Fruit fly (Drosophila melanogaster) whole organism, embryonic: Measurements from ENCODE around the gene CG7231.

Experiments used
- CG11247 ChIP-seq: fragments of 200-800 bp; sonication (Bioruptor generic); IDR thresholded peaks from 2 replicates; pipeline ENCODE4 v1.3.6; 2022; ENCODE audit warnings: missing biosample characterization, missing genetic modification characterization
- CG6683 ChIP-seq: fragments of 200-800 bp; sonication (Bioruptor generic); optimal IDR thresholded peaks from 2 replicates; lab custom pipeline; 2017; ENCODE audit warnings: missing biosample characterization, mild to moderate bottlenecking, missing genetic modification characterization, missing genetic modification reagents
- Usf ChIP-seq: fragments of 200-800 bp; sonication (Bioruptor generic); optimal IDR thresholded peaks from 2 replicates; lab custom pipeline; 2017; ENCODE audit warnings: missing genotype, missing biosample characterization, missing genetic modification characterization
- gsb ChIP-seq: fragments of 200-800 bp; sonication (Bioruptor generic); IDR thresholded peaks from 2 replicates; pipeline ENCODE4 v1.3.6; 2022; ENCODE audit warnings: missing biosample characterization, missing genetic modification characterization
- hbn ChIP-seq: fragments of 200-800 bp; sonication (Bioruptor generic); IDR thresholded peaks from 2 replicates; pipeline ENCODE4 v1.3.6; 2022; ENCODE audit warnings: missing biosample characterization, missing genetic modification characterization; ENCODE audit not compliant: partially characterized antibody
- insv ChIP-seq, 2 experiments: fragments of 200-800 bp; sonication (Bioruptor generic); optimal IDR thresholded peaks; 3 replicates each; lab custom pipeline; 2016 to 2018; ENCODE audit warnings: missing biosample characterization in 2 of 2, missing genetic modification characterization in 2 of 2
- nmo ChIP-seq: fragments of 200-800 bp; sonication (Bioruptor generic); optimal IDR thresholded peaks from 2 replicates; lab custom pipeline; 2018; ENCODE audit warnings: missing biosample characterization, mild to moderate bottlenecking, missing genetic modification characterization, moderate library complexity
- sd ChIP-seq: fragments of 200-800 bp; sonication (Bioruptor generic); optimal IDR thresholded peaks from 3 replicates; lab custom pipeline; 2018; ENCODE audit warnings: missing biosample characterization, mild to moderate bottlenecking, missing genetic modification characterization, moderate library complexity
- tup ChIP-seq: fragments of 200-800 bp; sonication (Bioruptor generic); optimal IDR thresholded peaks from 2 replicates; lab custom pipeline; 2016; ENCODE audit warnings: missing biosample characterization, mild to moderate bottlenecking, missing genetic modification characterization, moderate library complexity
- zfh2 ChIP-seq: fragments of 200-800 bp; sonication (Bioruptor generic); optimal IDR thresholded peaks from 2 replicates; lab custom pipeline; 2016; ENCODE audit warnings: missing biosample characterization, missing genetic modification characterization

DNA sequence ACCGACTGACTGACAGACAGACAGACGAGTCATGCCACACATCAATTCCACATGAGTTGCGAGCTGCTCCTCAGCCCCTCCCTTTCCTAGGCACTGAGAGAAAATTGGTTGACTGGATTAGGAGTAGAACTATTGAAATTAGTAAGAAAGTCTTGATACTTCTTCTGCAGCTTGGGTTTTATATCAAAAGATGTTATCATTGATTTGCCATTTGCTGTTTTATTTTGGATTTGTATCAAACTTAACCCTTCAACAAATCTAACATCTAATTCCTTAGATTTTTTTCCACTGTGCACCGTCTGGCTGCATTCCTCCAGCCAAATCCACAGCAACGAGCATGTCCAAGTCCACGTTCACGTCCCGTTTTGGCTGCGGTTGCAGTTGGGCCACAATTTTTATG, 34.0 kb upstream of the CG7231 start:
- no peak for TF ChIP-seq Usf (GFP tag; lab: Kevin White, UChicago)
- TF ChIP-seq CG11247 (GFP tag; lab: Robert Waterston, UW): no peak
- TF ChIP-seq hbn (GFP tag; lab: Robert Waterston, UW): no peak
- TF ChIP-seq nmo (GFP tag; lab: Kevin White, UChicago): no peak
- TF ChIP-seq gsb: no peak
- TF ChIP-seq insv (GFP tag; optimal IDR thresholded peaks at IDR 0.05; lab: Kevin White, UChicago): no peak
- TF ChIP-seq CG6683 (GFP tag; lab: Kevin White, UChicago): no peak
- no peak for TF ChIP-seq tup (GFP tag; lab: Kevin White, UChicago)
- TF ChIP-seq zfh2: no peak
- no peak for TF ChIP-seq sd
